Fruit fly (Drosophila melanogaster) whole organism, embryonic: ENCODE measurements around the gene sle.

ENCODE experiments used
- Bteb2 ChIP-seq: fragments of 200-800 bp; sonication (Bioruptor generic); optimal IDR thresholded peaks from 2 replicates; lab custom pipeline; 2016; ENCODE audit warnings: missing biosample characterization, missing genetic modification characterization
- C15 ChIP-seq: fragments of 200-800 bp; sonication (Bioruptor generic); IDR thresholded peaks from 3 replicates; pipeline ENCODE4 v1.3.6; 2022; ENCODE audit warnings: missing biosample characterization, missing genetic modification characterization
- CG11247 ChIP-seq: fragments of 200-800 bp; sonication (Bioruptor generic); IDR thresholded peaks from 2 replicates; pipeline ENCODE4 v1.3.6; 2022; ENCODE audit warnings: missing biosample characterization, missing genetic modification characterization
- CG15073 ChIP-seq: fragments of 200-800 bp; sonication (Bioruptor generic); optimal IDR thresholded peaks from 2 replicates; lab custom pipeline; 2016; ENCODE audit warnings: missing biosample characterization, missing genetic modification characterization
- CG1529 ChIP-seq: fragments of 200-800 bp; sonication (Bioruptor generic); optimal IDR thresholded peaks from 3 replicates; lab custom pipeline; 2018; ENCODE audit warnings: missing biosample characterization, missing genetic modification characterization
- CG17186 ChIP-seq: fragments of 200-800 bp; sonication (Bioruptor generic); optimal IDR thresholded peaks from 3 replicates; lab custom pipeline; 2017; ENCODE audit warnings: missing biosample characterization, missing genetic modification reagents, missing genetic modification characterization
- CG17612 ChIP-seq: fragments of 200-800 bp; sonication (Bioruptor generic); IDR thresholded peaks from 2 replicates; pipeline ENCODE4 v1.3.6; 2022; ENCODE audit warnings: missing biosample characterization, missing genetic modification characterization
- CG1792 ChIP-seq: fragments of 200-800 bp; sonication (Bioruptor generic); optimal IDR thresholded peaks from 2 replicates; lab custom pipeline; 2016; ENCODE audit warnings: missing biosample characterization, missing genetic modification characterization
- CG1832 ChIP-seq: fragments of 200-800 bp; sonication (Bioruptor generic); optimal IDR thresholded peaks from 2 replicates; lab custom pipeline; 2017; ENCODE audit warnings: missing biosample characterization, mild to moderate bottlenecking, missing genetic modification characterization, inconsistent platforms
- CG30431 ChIP-seq: fragments of 200-800 bp; sonication (Bioruptor generic); optimal IDR thresholded peaks from 2 replicates; lab custom pipeline; 2017; ENCODE audit warnings: missing biosample characterization, missing genetic modification characterization
- CG31388 ChIP-seq: fragments of 200-800 bp; sonication (Bioruptor generic); optimal IDR thresholded peaks from 2 replicates; lab custom pipeline; 2016; ENCODE audit warnings: missing biosample characterization, missing genetic modification characterization
- CG3163 ChIP-seq: fragments of 200-800 bp; sonication (Bioruptor generic); optimal IDR thresholded peaks from 3 replicates; lab custom pipeline; 2016; ENCODE audit warnings: missing biosample characterization, missing genetic modification characterization
- CG32532 ChIP-seq: fragments of 200-800 bp; sonication (Bioruptor generic); IDR thresholded peaks from 2 replicates; pipeline ENCODE4 v1.3.6; 2022; ENCODE audit warnings: missing biosample characterization, missing genetic modification characterization
- CG33557 ChIP-seq: fragments of 200-800 bp; sonication (Bioruptor generic); optimal IDR thresholded peaks from 2 replicates; lab custom pipeline; 2019; ENCODE audit warnings: missing biosample characterization, mild to moderate bottlenecking, missing genetic modification characterization, moderate library complexity
- CG4617 ChIP-seq: fragments of 200-800 bp; sonication (Bioruptor generic); optimal IDR thresholded peaks from 3 replicates; lab custom pipeline; 2016; ENCODE audit warnings: missing biosample characterization, missing genetic modification characterization, borderline replicate concordance
- CG4730 ChIP-seq: fragments of 200-800 bp; sonication (Bioruptor generic); IDR thresholded peaks from 2 replicates; pipeline ENCODE4 v1.3.6; 2022; ENCODE audit warnings: missing biosample characterization, missing genetic modification characterization
- CG5245 ChIP-seq: fragments of 200-800 bp; sonication (Bioruptor generic); optimal IDR thresholded peaks from 3 replicates; lab custom pipeline; 2016; ENCODE audit warnings: missing biosample characterization, missing genetic modification characterization
- CG6175 ChIP-seq: fragments of 200-800 bp; sonication (Bioruptor generic); IDR thresholded peaks from 3 replicates; pipeline ENCODE4 v1.3.6; 2022; ENCODE audit warnings: missing biosample characterization, missing genetic modification characterization
- CG6683 ChIP-seq: fragments of 200-800 bp; sonication (Bioruptor generic); optimal IDR thresholded peaks from 2 replicates; lab custom pipeline; 2017; ENCODE audit warnings: missing biosample characterization, mild to moderate bottlenecking, missing genetic modification characterization, missing genetic modification reagents
- CG7987 ChIP-seq: fragments of 200-800 bp; sonication (Bioruptor generic); optimal IDR thresholded peaks from 2 replicates; lab custom pipeline; 2018; ENCODE audit warnings: missing biosample characterization, mild to moderate bottlenecking, missing genetic modification characterization, moderate library complexity
- CG8765 ChIP-seq: fragments of 200-800 bp; sonication (Bioruptor generic); IDR thresholded peaks from 2 replicates; pipeline ENCODE4 v1.3.6; 2022; ENCODE audit warnings: missing biosample characterization, missing genetic modification characterization
- CG8924 ChIP-seq: fragments of 200-800 bp; optimal IDR thresholded peaks from 3 replicates; lab custom pipeline; 2019; ENCODE audit warnings: missing biosample characterization, mild to moderate bottlenecking, missing genetic modification characterization, moderate library complexity
- CG9876 ChIP-seq: fragments of 200-800 bp; sonication (Bioruptor generic); optimal IDR thresholded peaks from 2 replicates; lab custom pipeline; 2016; ENCODE audit warnings: missing biosample characterization, missing genetic modification characterization
- Chrac-16 ChIP-seq: fragments of 200-800 bp; sonication (Bioruptor generic); optimal IDR thresholded peaks from 3 replicates; lab custom pipeline; 2016; ENCODE audit warnings: missing biosample characterization, missing genetic modification characterization
- Dad ChIP-seq: fragments of 200-800 bp; sonication (Bioruptor generic); optimal IDR thresholded peaks from 3 replicates; lab custom pipeline; 2016; ENCODE audit warnings: missing biosample characterization, missing genetic modification characterization
- Dll ChIP-seq: fragments of 200-800 bp; sonication (Bioruptor generic); IDR thresholded peaks from 4 replicates; pipeline ENCODE4 v1.3.6; 2022; ENCODE audit warnings: missing biosample characterization, missing genetic modification characterization; ENCODE audit not compliant: partially characterized antibody
- HHEX ChIP-seq: fragments of 200-800 bp; sonication (Bioruptor generic); optimal IDR thresholded peaks from 3 replicates; lab custom pipeline; 2017; ENCODE audit warnings: missing biosample characterization, mild to moderate bottlenecking, missing genetic modification characterization, missing genetic modification reagents
- MBD-R2 ChIP-seq: fragments of 200-800 bp; sonication (Bioruptor generic); IDR thresholded peaks from 2 replicates; pipeline ENCODE4 v1.3.6; 2022; ENCODE audit warnings: missing biosample characterization, missing genetic modification characterization
- NC2α ChIP-seq: fragments of 200-800 bp; sonication (Bioruptor generic); optimal IDR thresholded peaks from 2 replicates; lab custom pipeline; 2016; ENCODE audit warnings: missing biosample characterization, missing genetic modification characterization
- Poxn ChIP-seq: fragments of 200-800 bp; sonication (Bioruptor generic); IDR thresholded peaks from 2 replicates; pipeline ENCODE4 v1.3.6; 2022; ENCODE audit warnings: missing biosample characterization, missing genetic modification characterization
- Xrp1 ChIP-seq: fragments of 200-800 bp; sonication (Bioruptor generic); IDR thresholded peaks from 2 replicates; pipeline ENCODE4 v1.3.6; 2022; ENCODE audit warnings: missing biosample characterization, missing genetic modification characterization
- amos ChIP-seq: fragments of 200-800 bp; sonication (Bioruptor generic); IDR thresholded peaks from 2 replicates; pipeline ENCODE4 v1.3.6; 2022; ENCODE audit warnings: missing biosample characterization, missing genetic modification characterization; ENCODE audit not compliant: partially characterized antibody
- cato ChIP-seq: fragments of 200-800 bp; sonication (Bioruptor generic); optimal IDR thresholded peaks from 2 replicates; lab custom pipeline; 2016; ENCODE audit warnings: missing biosample characterization, missing genetic modification characterization, borderline replicate concordance
- crc ChIP-seq: fragments of 200-800 bp; sonication (Bioruptor generic); optimal IDR thresholded peaks from 2 replicates; lab custom pipeline; 2016; ENCODE audit warnings: missing biosample characterization, missing genetic modification characterization
- dati ChIP-seq: fragments of 200-800 bp; sonication (Bioruptor generic); IDR thresholded peaks from 2 replicates; pipeline ENCODE4 v1.3.6; 2022; ENCODE audit warnings: missing biosample characterization, missing genetic modification characterization
- disco-r ChIP-seq: fragments of 200-800 bp; sonication (Bioruptor generic); optimal IDR thresholded peaks from 2 replicates; lab custom pipeline; 2016; ENCODE audit warnings: missing biosample characterization, missing genetic modification characterization
- dmrt99B ChIP-seq: fragments of 200-800 bp; sonication (Bioruptor generic); optimal IDR thresholded peaks from 2 replicates; lab custom pipeline; 2018; ENCODE audit warnings: missing biosample characterization, mild to moderate bottlenecking, missing genetic modification characterization, moderate library complexity
- fu2 ChIP-seq: fragments of 200-800 bp; sonication (Bioruptor generic); optimal IDR thresholded peaks from 2 replicates; lab custom pipeline; 2016; ENCODE audit warnings: missing biosample characterization, missing genetic modification characterization
- gsb-n ChIP-seq: fragments of 200-800 bp; sonication (Bioruptor generic); optimal IDR thresholded peaks from 3 replicates; lab custom pipeline; 2018; ENCODE audit warnings: missing biosample characterization, mild to moderate bottlenecking, missing genetic modification characterization
- lola ChIP-seq, 3 experiments: fragments of >200 bp in 2 of 3; fragments of 200-800 bp in 1 of 3; sonication (Bioruptor generic) in 1 of 3; optimal IDR thresholded peaks; 2 replicates each; lab custom pipeline; 2017 to 2019; ENCODE audit warnings: missing biosample characterization in 3 of 3, missing genetic modification characterization in 3 of 3, mild to moderate bottlenecking in 1 of 3, moderate library complexity in 1 of 3
- org-1 ChIP-seq: fragments of 200-800 bp; sonication (Bioruptor generic); optimal IDR thresholded peaks from 2 replicates; lab custom pipeline; 2017; ENCODE audit warnings: missing biosample characterization, missing genetic modification characterization
- p53 ChIP-seq: fragments of 200-800 bp; sonication (Bioruptor generic); optimal IDR thresholded peaks from 2 replicates; lab custom pipeline; 2016; ENCODE audit warnings: missing biosample characterization, missing genetic modification characterization
- peb ChIP-seq: fragments of 200-800 bp; sonication (Bioruptor generic); IDR thresholded peaks from 2 replicates; pipeline ENCODE4 v1.3.6; 2022; ENCODE audit warnings: missing biosample characterization, missing genetic modification characterization
- pros ChIP-seq: fragments of 200-800 bp; sonication (Bioruptor generic); optimal IDR thresholded peaks from 3 replicates; lab custom pipeline; 2019; ENCODE audit warnings: missing biosample characterization, mild to moderate bottlenecking, missing genetic modification characterization, moderate library complexity
- row ChIP-seq: fragments of 200-800 bp; sonication (Bioruptor generic); IDR thresholded peaks from 3 replicates; pipeline ENCODE4 v1.3.6; 2022; ENCODE audit warnings: missing biosample characterization, missing genetic modification characterization
- sug ChIP-seq: fragments of 200-800 bp; optimal IDR thresholded peaks from 2 replicates; lab custom pipeline; 2019; ENCODE audit warnings: missing biosample characterization, mild to moderate bottlenecking, missing genetic modification characterization, moderate library complexity
- tin ChIP-seq: fragments of 200-800 bp; sonication (Bioruptor generic); optimal IDR thresholded peaks from 3 replicates; lab custom pipeline; 2016; ENCODE audit warnings: missing biosample characterization, missing genetic modification characterization
- tna ChIP-seq: fragments of 200-800 bp; sonication (Bioruptor generic); IDR thresholded peaks from 2 replicates; pipeline ENCODE4 v1.3.6; 2022; ENCODE audit warnings: missing biosample characterization, missing genetic modification characterization; ENCODE audit not compliant: partially characterized antibody
- wor ChIP-seq: fragments of 200-800 bp; sonication (Bioruptor generic); IDR thresholded peaks from 2 replicates; pipeline ENCODE4 v1.3.6; 2022; ENCODE audit warnings: missing biosample characterization, missing genetic modification characterization
- zfh2 ChIP-seq: fragments of 200-800 bp; sonication (Bioruptor generic); optimal IDR thresholded peaks from 2 replicates; lab custom pipeline; 2016; ENCODE audit warnings: missing biosample characterization, missing genetic modification characterization

Gene sle

dm6 chr3R:10350741-10351629 is 18.1 kb downstream of the sle start:
- TF ChIP-seq wor (no peak), disco-r (GFP tag; lab: Kevin White, UChicago) (peak; percentile 48), CG8924 (tag; lab: Kevin White, UChicago) (peak; percentile 81), CG11247 (GFP tag; lab: Robert Waterston, UW) (no peak), CG32532 (GFP tag; lab: Robert Waterston, UW) (no peak), peb (GFP tag; lab: Robert Waterston, UW) (no peak), CG15073 (GFP tag; lab: Kevin White, UChicago) (no peak), dmrt99B (tag; lab: Kevin White, UChicago) (peak; percentile 83), sug (tag; lab: Kevin White, UChicago) (peak; percentile 51), cato (peak; percentile 51), pros (peak; percentile 70), row (GFP tag; lab: Robert Waterston, UW) (no peak), CG17612 (GFP tag; lab: Robert Waterston, UW) (no peak), zfh2 (GFP tag; lab: Kevin White, UChicago) (peak; percentile 78), p53 (GFP tag; lab: Kevin White, UChicago) (no peak), tna (GFP tag; lab: Robert Waterston, UW) (no peak), Bteb2 (GFP tag; lab: Kevin White, UChicago) (peak; percentile 84), amos (no peak), crc (GFP tag; lab: Kevin White, UChicago) (peak; percentile 45), CG5245 (GFP tag; lab: Kevin White, UChicago) (peak; percentile 36), Poxn (GFP tag; lab: Robert Waterston, UW) (no peak), Xrp1 (GFP tag; lab: Robert Waterston, UW) (no peak), CG6683 (GFP tag; lab: Kevin White, UChicago) (peak; percentile 51), CG33557 (GFP tag; lab: Kevin White, UChicago) (peak; percentile 61), Dll (no peak), MBD-R2 (GFP tag; lab: Robert Waterston, UW) (no peak), CG9876 (GFP tag; lab: Kevin White, UChicago) (peak; percentile 36), dati (GFP tag; lab: Robert Waterston, UW) (no peak), NC2α (no peak), CG7987 (GFP tag; lab: Kevin White, UChicago) (peak; percentile 71), CG1529 (GFP tag; lab: Kevin White, UChicago) (peak; percentile 30), CG17186 (GFP tag; lab: Kevin White, UChicago) (no peak), CG4617 (GFP tag; lab: Kevin White, UChicago) (peak; percentile 25), CG8765 (GFP tag; lab: Robert Waterston, UW) (no peak), CG31388 (GFP tag; lab: Kevin White, UChicago) (peak; percentile 55), gsb-n (tag; lab: Kevin White, UChicago) (peak; percentile 34), org-1 (GFP tag; lab: Kevin White, UChicago) (peak; percentile 76), Dad (GFP tag; lab: Kevin White, UChicago) (peak; percentile 57), Chrac-16 (peak; percentile 73), CG4730 (GFP tag; lab: Robert Waterston, UW) (no peak), HHEX (peak; percentile 85), lola (GFP tag; optimal IDR thresholded peaks at IDR 0.05; lab: Kevin White, UChicago) (peak in 1 of 3 experiments; percentile 1), CG3163 (peak; percentile 30), CG30431 (GFP tag; lab: Kevin White, UChicago) (peak; percentile 52), fu2 (GFP tag; lab: Kevin White, UChicago) (peak; percentile 76), CG1832 (GFP tag; lab: Kevin White, UChicago) (peak; percentile 95), CG6175 (GFP tag; lab: Robert Waterston, UW) (no peak), tin (peak; percentile 58), C15 (GFP tag; lab: Robert Waterston, UW) (no peak), CG1792 (GFP tag; lab: Kevin White, UChicago) (peak; percentile 56)
